Fruit fly (Drosophila melanogaster) whole organism, embryonic: ENCODE data around the gene CG32425.

Experiments
- Ada2b ChIP-seq: fragments of 200-800 bp; sonication (Bioruptor generic); IDR thresholded peaks from 2 replicates; pipeline ENCODE4 v1.3.6; 2022; ENCODE audit warnings: missing biosample characterization, missing genetic modification characterization
- BEAF-32 ChIP-seq: fragments of 200-800 bp; sonication (Bioruptor generic); optimal IDR thresholded peaks from 3 replicates; lab custom pipeline; 2017; ENCODE audit warnings: missing biosample characterization, missing genetic modification characterization, mild to moderate bottlenecking, moderate library complexity, missing genetic modification reagents
- C15 ChIP-seq: fragments of 200-800 bp; sonication (Bioruptor generic); IDR thresholded peaks from 3 replicates; pipeline ENCODE4 v1.3.6; 2022; ENCODE audit warnings: missing biosample characterization, missing genetic modification characterization
- CG13775 ChIP-seq: fragments of 200-800 bp; sonication (Bioruptor generic); optimal IDR thresholded peaks from 3 replicates; lab custom pipeline; 2017; ENCODE audit warnings: missing biosample characterization, mild to moderate bottlenecking, missing genetic modification characterization
- CG14014 ChIP-seq: fragments of 200-800 bp; sonication (Bioruptor generic); IDR thresholded peaks from 2 replicates; pipeline ENCODE4 v1.3.6; 2022; ENCODE audit warnings: missing biosample characterization, missing genetic modification characterization
- CG14050 ChIP-seq: fragments of 200-800 bp; sonication (Bioruptor generic); IDR thresholded peaks from 3 replicates; pipeline ENCODE4 v1.3.6; 2022; ENCODE audit warnings: missing biosample characterization, missing genetic modification characterization
- CG17612 ChIP-seq: fragments of 200-800 bp; sonication (Bioruptor generic); IDR thresholded peaks from 2 replicates; pipeline ENCODE4 v1.3.6; 2022; ENCODE audit warnings: missing biosample characterization, missing genetic modification characterization
- CG18262 ChIP-seq: fragments of 200-800 bp; optimal IDR thresholded peaks from 3 replicates; lab custom pipeline; 2019; ENCODE audit warnings: missing biosample characterization, mild to moderate bottlenecking, missing genetic modification characterization, moderate library complexity
- CG2712 ChIP-seq: fragments of 200-800 bp; optimal IDR thresholded peaks from 3 replicates; lab custom pipeline; 2019; ENCODE audit warnings: missing biosample characterization, mild to moderate bottlenecking, missing genetic modification characterization, moderate library complexity
- CG2875 ChIP-seq: fragments of 200-800 bp; sonication (Bioruptor generic); optimal IDR thresholded peaks from 2 replicates; lab custom pipeline; 2017; ENCODE audit warnings: missing biosample characterization, mild to moderate bottlenecking, missing genetic modification characterization, missing genetic modification reagents
- CG30020 ChIP-seq: fragments of 200-800 bp; optimal IDR thresholded peaks from 2 replicates; lab custom pipeline; 2019; ENCODE audit warnings: missing biosample characterization, mild to moderate bottlenecking, missing genetic modification characterization, moderate library complexity
- CG31224 ChIP-seq: fragments of 200-800 bp; sonication (Bioruptor generic); IDR thresholded peaks from 2 replicates; pipeline ENCODE4 v1.3.6; 2022; ENCODE audit warnings: missing biosample characterization, missing genetic modification characterization
- CG32772 ChIP-seq: fragments of 200-800 bp; sonication (Bioruptor generic); IDR thresholded peaks from 2 replicates; pipeline ENCODE4 v1.3.6; 2022; ENCODE audit warnings: missing biosample characterization, missing genetic modification characterization
- CG3838 ChIP-seq: fragments of 200-800 bp; sonication (Bioruptor generic); optimal IDR thresholded peaks from 3 replicates; lab custom pipeline; 2016; ENCODE audit warnings: missing biosample characterization, missing genetic modification characterization
- CG4730 ChIP-seq: fragments of 200-800 bp; sonication (Bioruptor generic); IDR thresholded peaks from 2 replicates; pipeline ENCODE4 v1.3.6; 2022; ENCODE audit warnings: missing biosample characterization, missing genetic modification characterization
- CG7839 ChIP-seq: fragments of 200-800 bp; sonication (Bioruptor generic); optimal IDR thresholded peaks from 3 replicates; lab custom pipeline; 2018; ENCODE audit warnings: missing biosample characterization, mild to moderate bottlenecking, missing genetic modification characterization, moderate library complexity
- CG8765 ChIP-seq: fragments of 200-800 bp; sonication (Bioruptor generic); IDR thresholded peaks from 2 replicates; pipeline ENCODE4 v1.3.6; 2022; ENCODE audit warnings: missing biosample characterization, missing genetic modification characterization
- CTCF ChIP-seq: fragments of 200-800 bp; sonication (Bioruptor generic); optimal IDR thresholded peaks from 2 replicates; lab custom pipeline; 2017; ENCODE audit warnings: missing biosample characterization, mild to moderate bottlenecking, missing genetic modification characterization, moderate library complexity
- Fer3 ChIP-seq: fragments of 200-800 bp; sonication (Bioruptor generic); optimal IDR thresholded peaks from 2 replicates; lab custom pipeline; 2018; ENCODE audit warnings: missing biosample characterization, mild to moderate bottlenecking, missing genetic modification characterization, moderate library complexity
- H2.0 ChIP-seq: fragments of 200-800 bp; sonication (Bioruptor generic); IDR thresholded peaks from 2 replicates; pipeline ENCODE4 v1.3.6; 2022; ENCODE audit warnings: missing biosample characterization, missing genetic modification characterization
- Hmr ChIP-seq: fragments of 200-800 bp; sonication (Bioruptor generic); optimal IDR thresholded peaks from 3 replicates; lab custom pipeline; 2017; ENCODE audit warnings: mild to moderate bottlenecking, missing biosample characterization, missing genetic modification reagents, missing genetic modification characterization
- Jarid2 ChIP-seq: fragments of 200-800 bp; sonication (Bioruptor generic); optimal IDR thresholded peaks from 3 replicates; lab custom pipeline; 2017; ENCODE audit warnings: mild to moderate bottlenecking, missing biosample characterization, missing genetic modification reagents, missing genetic modification characterization
- Mad ChIP-seq: fragments of 200-800 bp; sonication (Bioruptor generic); optimal IDR thresholded peaks from 2 replicates; lab custom pipeline; 2016; ENCODE audit warnings: missing biosample characterization, missing genetic modification characterization
- Myb ChIP-seq: fragments of 200-800 bp; sonication (Bioruptor generic); optimal IDR thresholded peaks from 2 replicates; lab custom pipeline; 2016; ENCODE audit warnings: missing biosample characterization, missing genetic modification characterization
- NC2β ChIP-seq: fragments of 200-800 bp; sonication (Bioruptor generic); optimal IDR thresholded peaks from 2 replicates; lab custom pipeline; 2016; ENCODE audit warnings: missing biosample characterization, missing genetic modification characterization
- Pdp1 ChIP-seq, 2 experiments: fragments of 200-800 bp; sonication (Bioruptor generic); optimal IDR thresholded peaks; 3 replicates each; lab custom pipeline; 2016; ENCODE audit warnings: missing biosample characterization in 2 of 2, missing genetic modification characterization in 2 of 2, mild to moderate bottlenecking in 1 of 2, moderate library complexity in 1 of 2
- Rfx ChIP-seq: fragments of 200-800 bp; sonication (Bioruptor generic); IDR thresholded peaks from 2 replicates; pipeline ENCODE4 v1.3.6; 2022; ENCODE audit warnings: missing biosample characterization, missing genetic modification characterization
- Six4 ChIP-seq: fragments of 200-800 bp; sonication (Bioruptor generic); optimal IDR thresholded peaks from 2 replicates; lab custom pipeline; 2016; ENCODE audit warnings: missing biosample characterization, missing genetic modification characterization
- Ssrp ChIP-seq: fragments of 200-800 bp; sonication (Bioruptor generic); optimal IDR thresholded peaks from 2 replicates; lab custom pipeline; 2018; ENCODE audit warnings: missing biosample characterization, mild to moderate bottlenecking, missing genetic modification characterization, moderate library complexity
- az2 ChIP-seq: fragments of 200-800 bp; sonication (Bioruptor generic); optimal IDR thresholded peaks from 3 replicates; lab custom pipeline; 2016; ENCODE audit warnings: missing biosample characterization, missing genetic modification characterization
- bowl ChIP-seq: fragments of 200-800 bp; sonication (Bioruptor generic); IDR thresholded peaks from 2 replicates; pipeline ENCODE4 v1.3.6; 2022; ENCODE audit warnings: missing biosample characterization, missing genetic modification characterization
- cato ChIP-seq: fragments of 200-800 bp; sonication (Bioruptor generic); optimal IDR thresholded peaks from 2 replicates; lab custom pipeline; 2016; ENCODE audit warnings: missing biosample characterization, missing genetic modification characterization, borderline replicate concordance
- crol ChIP-seq: fragments of 200-800 bp; sonication (Bioruptor generic); IDR thresholded peaks from 2 replicates; pipeline ENCODE4 v1.3.6; 2022; ENCODE audit warnings: missing biosample characterization, missing genetic modification characterization
- esg ChIP-seq: fragments of 200-800 bp; sonication (Bioruptor generic); conservative IDR thresholded peaks from 2 replicates; pipeline ENCODE4 v1.3.6; 2022; ENCODE audit warnings: missing biosample characterization, missing genetic modification characterization
- gce ChIP-seq: fragments of 200-800 bp; sonication (Bioruptor generic); IDR thresholded peaks from 3 replicates; pipeline ENCODE4 v1.3.6; 2022; ENCODE audit warnings: missing biosample characterization, missing genetic modification characterization
- gem ChIP-seq: fragments of 200-800 bp; sonication (Bioruptor generic); optimal IDR thresholded peaks from 2 replicates; lab custom pipeline; 2019; ENCODE audit warnings: missing biosample characterization, mild to moderate bottlenecking, missing genetic modification characterization, moderate library complexity
- gfzf ChIP-seq: fragments of 200-800 bp; sonication (Bioruptor generic); optimal IDR thresholded peaks from 2 replicates; lab custom pipeline; 2016; ENCODE audit warnings: missing biosample characterization, mild to moderate bottlenecking, missing genetic modification characterization, moderate library complexity
- grau ChIP-seq: fragments of 200-800 bp; optimal IDR thresholded peaks from 3 replicates; lab custom pipeline; 2019; ENCODE audit warnings: missing biosample characterization, mild to moderate bottlenecking, missing genetic modification characterization, moderate library complexity
- her ChIP-seq: fragments of 200-800 bp; sonication (Bioruptor generic); optimal IDR thresholded peaks from 2 replicates; lab custom pipeline; 2016; ENCODE audit warnings: missing biosample characterization, missing genetic modification characterization
- insv ChIP-seq, 2 experiments: fragments of 200-800 bp; sonication (Bioruptor generic); optimal IDR thresholded peaks; 3 replicates each; lab custom pipeline; 2016 to 2018; ENCODE audit warnings: missing biosample characterization in 2 of 2, missing genetic modification characterization in 2 of 2
- jing ChIP-seq: fragments of 200-800 bp; sonication (Bioruptor generic); optimal IDR thresholded peaks from 2 replicates; lab custom pipeline; 2018; ENCODE audit warnings: missing biosample characterization, mild to moderate bottlenecking, missing genetic modification characterization
- kay ChIP-seq: fragments of 200-800 bp; sonication (Bioruptor generic); optimal IDR thresholded peaks from 2 replicates; lab custom pipeline; 2016; ENCODE audit warnings: missing biosample characterization, missing genetic modification characterization
- ken ChIP-seq: fragments of 200-800 bp; sonication (Bioruptor generic); IDR thresholded peaks from 3 replicates; pipeline ENCODE4 v1.3.6; 2022; ENCODE audit warnings: missing biosample characterization, missing genetic modification characterization
- mirr ChIP-seq: fragments of 200-800 bp; sonication (Bioruptor generic); optimal IDR thresholded peaks from 3 replicates; lab custom pipeline; 2018; ENCODE audit warnings: missing biosample characterization, mild to moderate bottlenecking, missing genetic modification characterization
- row ChIP-seq: fragments of 200-800 bp; sonication (Bioruptor generic); IDR thresholded peaks from 3 replicates; pipeline ENCODE4 v1.3.6; 2022; ENCODE audit warnings: missing biosample characterization, missing genetic modification characterization
- sens-2 ChIP-seq: fragments of 200-800 bp; sonication (Bioruptor generic); IDR thresholded peaks from 2 replicates; pipeline ENCODE4 v1.3.6; 2022; ENCODE audit warnings: missing biosample characterization, missing genetic modification characterization
- sob ChIP-seq: fragments of 200-800 bp; sonication (Bioruptor generic); IDR thresholded peaks from 2 replicates; pipeline ENCODE4 v1.3.6; 2022; ENCODE audit warnings: missing biosample characterization, missing genetic modification characterization
- tgo ChIP-seq: fragments of 200-800 bp; sonication (Bioruptor generic); IDR thresholded peaks from 3 replicates; pipeline ENCODE4 v1.3.6; 2022; ENCODE audit warnings: missing biosample characterization, missing genetic modification characterization
- tna ChIP-seq: fragments of 200-800 bp; sonication (Bioruptor generic); IDR thresholded peaks from 2 replicates; pipeline ENCODE4 v1.3.6; 2022; ENCODE audit warnings: missing biosample characterization, missing genetic modification characterization; ENCODE audit not compliant: partially characterized antibody
- ttk ChIP-seq: fragments of 200-800 bp; sonication (Bioruptor generic); IDR thresholded peaks from 2 replicates; pipeline ENCODE4 v2.1.2; 2022; ENCODE audit warnings: missing biosample characterization, missing genetic modification characterization
- zfh1 ChIP-seq: fragments of 200-800 bp; sonication (Bioruptor generic); IDR thresholded peaks from 3 replicates; pipeline ENCODE4 v1.3.6; 2022; ENCODE audit warnings: missing biosample characterization, missing genetic modification characterization

CG32425 gene

DNA sequence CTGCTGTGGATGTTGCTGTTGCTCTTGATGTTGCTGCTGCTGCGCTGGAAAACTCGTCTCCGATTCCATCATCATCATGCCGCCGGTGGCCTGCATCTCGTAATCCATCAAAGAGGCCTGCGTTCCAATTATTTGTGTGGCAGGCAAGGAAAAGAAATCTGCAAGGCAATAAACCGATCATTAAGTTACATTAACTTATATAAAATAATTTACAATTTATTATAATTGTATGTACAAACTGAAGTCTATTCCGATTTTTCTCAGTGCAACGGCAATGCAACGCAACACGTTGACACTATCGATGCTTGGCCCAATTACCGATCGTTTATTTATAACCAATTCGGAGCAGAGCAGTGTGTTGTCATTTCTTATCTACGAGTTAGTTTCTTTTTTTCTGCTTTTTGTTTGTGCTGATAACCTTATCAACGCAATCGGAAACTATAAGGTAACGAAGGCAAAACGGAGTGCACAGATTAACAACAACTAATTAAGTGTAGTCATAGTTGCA, 26.1 kb upstream of the CG32425 start (continued):
- TF ChIP-seq gce (GFP tag; lab: Robert Waterston, UW), result peak; percentile 59; the same call in 1 of the 3 replicates
- TF ChIP-seq Rfx, result peak; percentile 49; the same call in 1 of the 2 replicates
- TF ChIP-seq grau (tag; lab: Kevin White, UChicago), result peak; percentile 16
- TF ChIP-seq CG14050, result peak; percentile 58
- TF ChIP-seq CG31224 (GFP tag; lab: Robert Waterston, UW), result no peak
- TF ChIP-seq sens-2, result peak; percentile 44; the same call in 1 of the 2 replicates
- TF ChIP-seq gfzf (GFP tag; lab: Kevin White, UChicago), result no peak
- peak; percentile 36; the same call in 2 of the 3 replicates for TF ChIP-seq tgo (GFP tag; lab: Robert Waterston, UW)
- no peak for TF ChIP-seq BEAF-32 (GFP tag; lab: Kevin White, UChicago)
- TF ChIP-seq her (GFP tag; lab: Kevin White, UChicago), result peak; percentile 15
- peak in 1 of 2 experiments; percentile 46 for TF ChIP-seq Pdp1 (GFP tag; optimal IDR thresholded peaks at IDR 0.05; lab: Kevin White, UChicago)
- peak; percentile 58 for TF ChIP-seq gem
- peak; percentile 65; the same call in 1 of the 3 replicates for TF ChIP-seq zfh1 (GFP tag; lab: Robert Waterston, UW)
- peak; percentile 1 for TF ChIP-seq Fer3
- TF ChIP-seq jing (GFP tag; lab: Kevin White, UChicago), result peak; percentile 23
- peak; percentile 34 for TF ChIP-seq CG13775 (GFP tag; lab: Kevin White, UChicago)
- peak; percentile 9 for TF ChIP-seq Jarid2 (GFP tag; lab: Kevin White, UChicago)
- peak; percentile 19 for TF ChIP-seq Ssrp
- peak; percentile 13 for TF ChIP-seq Mad (GFP tag; lab: Kevin White, UChicago)
- peak; percentile 42 for TF ChIP-seq Hmr
- peak; percentile 59; the same call in 2 of the 3 replicates for TF ChIP-seq row (GFP tag; lab: Robert Waterston, UW)
- no peak for TF ChIP-seq cato (GFP tag; lab: Kevin White, UChicago)
- peak; percentile 53; the same call in 1 of the 2 replicates for TF ChIP-seq ttk (GFP tag; lab: Robert Waterston, UW)
- TF ChIP-seq bowl, result no peak
- no peak for TF ChIP-seq tna (GFP tag; lab: Robert Waterston, UW)
- no peak for TF ChIP-seq insv (GFP tag; optimal IDR thresholded peaks at IDR 0.05; lab: Kevin White, UChicago)
- peak; percentile 58 for TF ChIP-seq CG7839 (tag; lab: Kevin White, UChicago)
- peak; percentile 68 for TF ChIP-seq Ada2b (GFP tag; lab: Robert Waterston, UW)
- peak; percentile 48 for TF ChIP-seq mirr (GFP tag; lab: Kevin White, UChicago)
- peak; percentile 22; the same call in 1 of the 2 replicates for TF ChIP-seq esg (GFP tag; lab: Robert Waterston, UW)
- TF ChIP-seq crol, result no peak
- no peak for TF ChIP-seq NC2β (GFP tag; lab: Kevin White, UChicago)
- peak; percentile 56; the same call in 1 of the 3 replicates for TF ChIP-seq ken
- TF ChIP-seq H2.0 (GFP tag; lab: Robert Waterston, UW), result peak; percentile 54
- peak; percentile 52 for TF ChIP-seq sob (GFP tag; lab: Robert Waterston, UW)
- TF ChIP-seq C15 (GFP tag; lab: Robert Waterston, UW), result no peak
- TF ChIP-seq Six4, result peak; percentile 54
- TF ChIP-seq CG4730 (GFP tag; lab: Robert Waterston, UW), result 0 out of 2 replicates have a peak, but pooled peaks have one; percentile 19
- TF ChIP-seq Myb, result no peak
- TF ChIP-seq CG2875, result peak; percentile 56
- TF ChIP-seq CG32772 (GFP tag; lab: Robert Waterston, UW), result 0 out of 2 replicates have a peak, but pooled peaks have one; percentile 15
- no peak for TF ChIP-seq CG17612 (GFP tag; lab: Robert Waterston, UW)
- TF ChIP-seq CG2712 (tag; lab: Kevin White, UChicago), result peak; percentile 57
- peak; percentile 45 for TF ChIP-seq az2 (GFP tag; lab: Kevin White, UChicago)
- TF ChIP-seq CG8765 (GFP tag; lab: Robert Waterston, UW), result no peak
- TF ChIP-seq CG30020 (tag; lab: Kevin White, UChicago), result no peak
- no peak for TF ChIP-seq CTCF (GFP tag; lab: Kevin White, UChicago)
- TF ChIP-seq kay (GFP tag; lab: Kevin White, UChicago), result no peak
- peak; percentile 47 for TF ChIP-seq CG18262 (tag; lab: Kevin White, UChicago)
- TF ChIP-seq CG14014 (GFP tag; lab: Robert Waterston, UW), result peak; percentile 58; the same call in 1 of the 2 replicates
- no peak for TF ChIP-seq CG3838 (GFP tag; lab: Kevin White, UChicago)
